Worm (Caenorhabditis elegans) whole organism, L4 larva: ENCODE data around the gene skr-16.

Experiments used
- F37D6.2 ChIP-seq: sonication (generic microtip); optimal IDR thresholded peaks from 2 replicates; lab custom pipeline; 2016; ENCODE audit warnings: mild to moderate bottlenecking, missing genetic modification characterization, missing compliant biosample characterization
- F49E8.2 ChIP-seq: sonication (generic microtip); optimal IDR thresholded peaks from 2 replicates; lab custom pipeline; 2016; ENCODE audit warnings: missing compliant biosample characterization, mild to moderate bottlenecking, missing genetic modification characterization, borderline replicate concordance
- aly-2 ChIP-seq: sonication (generic microtip); optimal IDR thresholded peaks from 2 replicates; lab custom pipeline; 2018; ENCODE audit warnings: missing biosample characterization, missing genetic modification characterization
- ama-1 ChIP-seq: fragments of 150-350 bp; optimal IDR thresholded peaks from 2 replicates; lab custom pipeline; 2014; ENCODE audit warnings: inconsistent platforms, mixed read lengths
- ceh-28 ChIP-seq: fragments of 150-350 bp; optimal IDR thresholded peaks from 2 replicates; lab custom pipeline; 2014; ENCODE audit warnings: missing biosample characterization, missing genetic modification reagents, missing genetic modification characterization
- ceh-32 ChIP-seq: sonication (generic microtip); optimal IDR thresholded peaks from 2 replicates; lab custom pipeline; 2016; ENCODE audit warnings: mild to moderate bottlenecking, missing genetic modification characterization, missing compliant biosample characterization; ENCODE audit not compliant: poor library complexity
- ceh-62 ChIP-seq: sonication (generic microtip); optimal IDR thresholded peaks from 2 replicates; lab custom pipeline; 2017; ENCODE audit warnings: missing biosample characterization, missing genetic modification characterization
- daf-19 ChIP-seq: fragments of 200-800 bp; sonication (Bioruptor generic); conservative IDR thresholded peaks from 2 replicates; pipeline ENCODE4 v1.3.6; 2022; ENCODE audit warnings: missing genetic modification characterization, missing compliant biosample characterization
- daf-8 ChIP-seq: fragments of 200-800 bp; sonication (Bioruptor generic); IDR thresholded peaks from 2 replicates; pipeline ENCODE4 v1.3.6; 2022; ENCODE audit warnings: missing genetic modification characterization, missing compliant biosample characterization
- dmd-9 ChIP-seq: fragments of 200-800 bp; sonication (Bioruptor generic); IDR thresholded peaks from 2 replicates; pipeline ENCODE4 v1.3.6; 2022; ENCODE audit warnings: missing genetic modification reagents, missing genetic modification characterization, missing compliant biosample characterization
- dpl-1 ChIP-seq: fragments of 150-350 bp; optimal IDR thresholded peaks from 2 replicates; lab custom pipeline; 2014; ENCODE audit warnings: missing biosample characterization, missing genetic modification reagents, missing genetic modification characterization
- duxl-1 ChIP-seq: sonication (generic microtip); optimal IDR thresholded peaks from 2 replicates; lab custom pipeline; 2016; ENCODE audit warnings: mild to moderate bottlenecking, missing genetic modification characterization, moderate library complexity, missing compliant biosample characterization; ENCODE audit not compliant: poor library complexity
- dve-1 ChIP-seq: sonication (generic microtip); optimal IDR thresholded peaks from 2 replicates; lab custom pipeline; 2017; ENCODE audit warnings: antibody characterized with exemption, mild to moderate bottlenecking, missing genetic modification characterization, missing compliant biosample characterization; ENCODE audit not compliant: insufficient read depth
- egl-43 ChIP-seq: fragments of 200-800 bp; sonication (Bioruptor generic); IDR thresholded peaks from 2 replicates; pipeline ENCODE4 v1.3.6; 2022; ENCODE audit warnings: missing genetic modification reagents, missing genetic modification characterization, missing compliant biosample characterization
- hlh-30 ChIP-seq: sonication (generic microtip); optimal IDR thresholded peaks from 2 replicates; lab custom pipeline; 2017; ENCODE audit warnings: antibody characterized with exemption, mild to moderate bottlenecking, missing genetic modification characterization, missing compliant biosample characterization; ENCODE audit not compliant: insufficient read depth
- lin-13 ChIP-seq: fragments of 150-350 bp; optimal IDR thresholded peaks from 2 replicates; lab custom pipeline; 2014; ENCODE audit warnings: missing biosample characterization, missing genetic modification reagents, missing genetic modification characterization
- lin-29 ChIP-seq: fragments of 200-800 bp; sonication (Bioruptor generic); IDR thresholded peaks from 2 replicates; pipeline ENCODE4 v1.3.6; 2022; ENCODE audit warnings: missing genetic modification reagents, missing genetic modification characterization, missing compliant biosample characterization
- lsy-2 ChIP-seq, 2 experiments: fragments of 150-350 bp in 1 of 2; sonication (generic microtip) in 1 of 2; optimal IDR thresholded peaks; 2 replicates each; lab custom pipeline; 2014 to 2017; ENCODE audit warnings: missing biosample characterization in 2 of 2, missing genetic modification characterization in 2 of 2
- madf-9 ChIP-seq: fragments of 200-800 bp; sonication (Bioruptor generic); conservative IDR thresholded peaks from 2 replicates; pipeline ENCODE4 v1.3.6; 2022; ENCODE audit warnings: missing genetic modification reagents, missing genetic modification characterization, missing compliant biosample characterization
- mes-2 ChIP-seq: sonication (generic microtip); optimal IDR thresholded peaks from 2 replicates; lab custom pipeline; 2016; ENCODE audit warnings: missing genotype, mild to moderate bottlenecking, missing genetic modification characterization, missing compliant biosample characterization; ENCODE audit not compliant: poor library complexity, severe bottlenecking
- mxl-2 ChIP-seq: fragments of 200-800 bp; sonication (Bioruptor generic); conservative IDR thresholded peaks from 2 replicates; pipeline ENCODE4 v1.3.6; 2022; ENCODE audit warnings: missing genetic modification reagents, missing genetic modification characterization, missing compliant biosample characterization
- mxl-3 ChIP-seq: fragments of 200-800 bp; sonication (Bioruptor generic); optimal IDR thresholded peaks from 2 replicates; lab custom pipeline; 2018; ENCODE audit warnings: mild to moderate bottlenecking, missing genetic modification characterization, missing compliant biosample characterization
- nhr-28 ChIP-seq: fragments of 150-350 bp; optimal IDR thresholded peaks from 2 replicates; lab custom pipeline; 2014; ENCODE audit warnings: missing biosample characterization, missing genetic modification characterization
- nhr-42 ChIP-seq: fragments of 200-800 bp; sonication (Bioruptor generic); IDR thresholded peaks from 2 replicates; pipeline ENCODE4 v1.3.6; 2022; ENCODE audit warnings: missing genetic modification characterization, missing compliant biosample characterization
- nhr-48 ChIP-seq: sonication (generic microtip); optimal IDR thresholded peaks from 2 replicates; lab custom pipeline; 2016; ENCODE audit warnings: mild to moderate bottlenecking, missing genetic modification characterization, missing compliant biosample characterization
- nhr-6 ChIP-seq: fragments of 150-350 bp; optimal IDR thresholded peaks from 2 replicates; lab custom pipeline; 2014; ENCODE audit warnings: missing biosample characterization, missing genetic modification characterization
- nhr-76 ChIP-seq: fragments of 150-350 bp; optimal IDR thresholded peaks from 2 replicates; lab custom pipeline; 2014; ENCODE audit warnings: missing biosample characterization, missing genetic modification characterization
- nhr-77 ChIP-seq: fragments of 150-350 bp; optimal IDR thresholded peaks from 2 replicates; lab custom pipeline; 2014; ENCODE audit warnings: missing biosample characterization, missing genetic modification characterization
- pqm-1 ChIP-seq: sonication (generic microtip); optimal IDR thresholded peaks from 2 replicates; lab custom pipeline; 2017; ENCODE audit warnings: missing biosample characterization, missing genetic modification characterization
- sdz-12 ChIP-seq: fragments of 200-800 bp; sonication (Bioruptor generic); optimal IDR thresholded peaks from 2 replicates; lab custom pipeline; 2018; ENCODE audit warnings: mild to moderate bottlenecking, missing genetic modification characterization, missing compliant biosample characterization
- snpc-1.2 ChIP-seq: fragments of 200-800 bp; sonication (Bioruptor generic); IDR thresholded peaks from 2 replicates; pipeline ENCODE4 v1.3.6; 2022; ENCODE audit warnings: missing genetic modification reagents, missing genetic modification characterization, missing compliant biosample characterization
- unc-130 ChIP-seq: sonication (generic microtip); optimal IDR thresholded peaks from 2 replicates; lab custom pipeline; 2016; ENCODE audit warnings: missing genetic modification reagents, missing genetic modification characterization, missing compliant biosample characterization
- unc-62 ChIP-seq, 3 experiments: fragments of 150-350 bp in 1 of 3; sonication (generic microtip); optimal IDR thresholded peaks in 2 of 3; peaks in 1 of 3; 1 replicate in 1 of 3; 2 replicates in 2 of 3; lab custom pipeline; 2014 to 2017; ENCODE audit warnings: missing biosample characterization in 3 of 3, missing genetic modification characterization in 3 of 3, missing genetic modification reagents in 3 of 3, missing genotype in 1 of 3
- zfp-3 ChIP-seq: fragments of 200-800 bp; sonication (Bioruptor generic); conservative IDR thresholded peaks from 2 replicates; pipeline ENCODE4 v1.3.6; 2022; ENCODE audit warnings: missing genetic modification reagents, missing genetic modification characterization, missing compliant biosample characterization
- zip-11 ChIP-seq: fragments of 200-800 bp; sonication (Bioruptor generic); IDR thresholded peaks from 2 replicates; pipeline ENCODE4 v1.3.6; 2022; ENCODE audit warnings: missing genetic modification characterization, missing compliant biosample characterization
- ztf-7 ChIP-seq: fragments of 150-350 bp; optimal IDR thresholded peaks from 2 replicates; lab custom pipeline; 2014; ENCODE audit warnings: missing biosample characterization, missing genetic modification characterization

skr-16 gene

ce11 chrIV:7167983-7168760 lies at the start of gene skr-16 (continued):
- TF ChIP-seq lin-29 (GFP tag; lab: Robert Waterston, UW), result no peak
- no peak for TF ChIP-seq sdz-12 (GFP tag; lab: Kevin White, UChicago)
- no peak for TF ChIP-seq ceh-62
- no peak for TF ChIP-seq ceh-32
- no peak for TF ChIP-seq aly-2 (tag; lab: Kevin White, UChicago)
- TF ChIP-seq duxl-1 (tag; lab: Kevin White, UChicago), result no peak
- peak; percentile 48 for TF ChIP-seq dpl-1 (GFP tag; lab: Kevin White, UChicago)
- no peak for TF ChIP-seq mxl-3 (GFP tag; lab: Kevin White, UChicago)
- no peak for TF ChIP-seq lin-13 (GFP tag; lab: Kevin White, UChicago)
- no peak for TF ChIP-seq ztf-7 (tag; lab: Kevin White, UChicago)
- no peak for TF ChIP-seq madf-9 (GFP tag; lab: Robert Waterston, UW)
- TF ChIP-seq, all 104 proteins: peak for 8

- TF ChIP-seq unc-130 (GFP tag; lab: Kevin White, UChicago) (no peak), nhr-6 (tag; lab: Kevin White, UChicago) (no peak), nhr-42 (no peak), F37D6.2 (no peak), mxl-3 (GFP tag; lab: Kevin White, UChicago) (no peak), daf-19 (GFP tag; lab: Robert Waterston, UW) (no peak), dmd-9 (GFP tag; lab: Robert Waterston, UW) (no peak), egl-43 (GFP tag; lab: Robert Waterston, UW) (no peak), daf-8 (no peak)
- TF ChIP-seq, all 104 proteins: peak for 0
Observed at ce11 chrIV:7121313-7122055, 47.0 kb upstream of the skr-16 start, which contains the start of the genes C34D4.10 and str-48. C34D4.10 (minus strand) TSS chrIV:7121413. str-48 (plus strand) TSS chrIV:7122005.

DNA sequence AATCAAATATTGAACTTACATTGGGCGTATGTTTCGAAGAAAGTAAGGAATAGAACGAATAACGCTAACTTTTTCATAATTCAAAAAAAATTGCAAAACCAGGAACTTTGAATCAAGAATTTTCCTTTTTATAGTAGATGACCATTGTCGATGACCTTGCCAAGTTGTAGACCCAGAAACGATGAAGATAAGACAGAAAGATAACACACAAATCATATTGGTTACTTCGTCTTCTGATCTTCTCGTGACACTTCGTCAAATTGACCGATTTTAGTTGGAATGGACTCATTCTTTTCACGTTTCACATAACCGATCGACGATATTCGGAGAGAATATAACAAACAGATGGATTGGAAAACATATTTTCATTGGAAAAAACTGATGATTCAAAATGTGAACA lies 36.7 kb upstream of the skr-16 start, which contains the start of gene grsp-3:
TSS of gene grsp-3 (minus strand) at position 149 of the 400 bp plus-strand sequence.
- TF ChIP-seq hlh-30 (tag; lab: Kevin White, UChicago) (peak; percentile 72), F49E8.2 (tag; lab: Kevin White, UChicago) (no peak), nhr-76 (tag; lab: Kevin White, UChicago) (no peak), mes-2 (no peak), ceh-28 (tag; lab: Kevin White, UChicago) (no peak), pqm-1 (no peak), nhr-48 (tag; lab: Kevin White, UChicago) (no peak), snpc-1.2 (GFP tag; lab: Robert Waterston, UW) (no peak), nhr-77 (no peak), nhr-28 (peak; percentile 46)
- TF ChIP-seq, all 104 proteins: peak for 2

DNA sequence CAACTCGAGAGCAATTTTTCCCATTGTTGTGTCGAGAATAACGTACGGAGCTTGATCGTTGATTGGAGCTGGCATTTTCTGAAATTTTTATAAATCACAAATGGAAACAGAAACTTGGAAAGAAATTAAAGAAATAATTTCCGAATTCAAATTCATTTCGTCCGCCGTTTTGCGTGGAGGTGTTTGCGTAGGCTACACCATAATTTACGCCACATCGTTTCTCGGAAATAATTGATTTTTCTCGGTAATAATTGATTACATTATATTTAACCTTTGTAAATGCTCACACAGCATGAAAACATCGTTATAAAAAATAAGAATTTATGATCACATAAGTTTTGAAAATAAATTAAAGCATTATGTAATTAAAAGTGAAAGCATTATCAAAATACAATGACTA lies 35.4 kb upstream of the skr-16 start, which contains the start of gene cyn-12:
TSS of gene cyn-12 (minus strand) at position 78 of the 400 bp plus-strand sequence.
- peak in 1 of 2 experiments; percentile 61 for TF ChIP-seq unc-62 (GFP tag; optimal IDR thresholded peaks at IDR 0.05 in 1 of 2; lab: Kevin White, UChicago)
- no peak for TF ChIP-seq unc-62 (tag; optimal IDR thresholded peaks at IDR 0.05; lab: Kevin White, UChicago)
- peak; percentile 7 for TF ChIP-seq dve-1 (tag; lab: Kevin White, UChicago)
- peak; percentile 52 for TF ChIP-seq mes-2
- TF ChIP-seq zip-11 (GFP tag; lab: Robert Waterston, UW), result no peak
- peak; percentile 11 for TF ChIP-seq ama-1 (lab: Kevin White, UChicago)
- no peak for TF ChIP-seq mxl-2 (GFP tag; lab: Robert Waterston, UW)
- no peak for TF ChIP-seq unc-130 (GFP tag; lab: Kevin White, UChicago)
- TF ChIP-seq lsy-2 (tag; optimal IDR thresholded peaks at IDR 0.05; lab: Kevin White, UChicago), result peak in 1 of 2 experiments; percentile 43
- TF ChIP-seq dpl-1 (GFP tag; lab: Kevin White, UChicago), result peak; percentile 33
- no peak for TF ChIP-seq ceh-62
- no peak for TF ChIP-seq zfp-3
